Fruit fly (Drosophila melanogaster) whole organism, larva: ENCODE data around the gene CG6770.
"Not testable (repeated sequence)": the region's sequence is repeated elsewhere in the genome, so short reads cannot be mapped to it uniquely, and the experiment has no call there.

Experiments
- noc ChIP-seq: fragments of 200-800 bp; sonication (Bioruptor generic); optimal IDR thresholded peaks from 3 replicates; lab custom pipeline; 2019; ENCODE audit warnings: missing biosample characterization, mild to moderate bottlenecking, missing genetic modification characterization, moderate library complexity

CG6770 gene

DNA sequence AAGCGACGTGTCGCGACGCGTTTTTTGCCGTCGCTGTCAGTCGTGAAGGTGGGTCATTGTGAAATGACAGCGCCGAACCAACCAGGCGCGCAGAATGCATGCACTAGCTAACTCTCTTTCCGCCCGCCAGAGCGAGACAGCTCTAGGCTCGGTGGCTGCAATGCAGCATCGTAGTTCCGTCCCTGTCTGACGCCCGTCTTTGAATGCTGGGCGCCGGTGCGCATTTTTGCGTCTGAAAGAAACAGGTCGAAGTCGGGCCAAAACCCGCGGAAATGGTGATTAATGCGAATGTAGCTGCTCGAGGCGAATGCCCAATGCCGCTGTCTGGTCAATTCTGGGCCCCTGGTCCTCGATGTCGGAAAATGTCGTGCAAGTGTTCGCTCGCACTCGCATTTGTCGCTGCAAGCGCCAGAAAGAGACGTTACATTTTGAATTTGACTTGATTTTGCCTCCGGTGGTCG is 38.6 kb downstream of the CG6770 start:
- peak; percentile 80 for TF ChIP-seq noc (tag; lab: Kevin White, UChicago)

dm6 chr2L:12006397-12007330 is 39.3 kb downstream of the CG6770 start:
- TF ChIP-seq noc (tag; lab: Kevin White, UChicago): peak; percentile 96

DNA sequence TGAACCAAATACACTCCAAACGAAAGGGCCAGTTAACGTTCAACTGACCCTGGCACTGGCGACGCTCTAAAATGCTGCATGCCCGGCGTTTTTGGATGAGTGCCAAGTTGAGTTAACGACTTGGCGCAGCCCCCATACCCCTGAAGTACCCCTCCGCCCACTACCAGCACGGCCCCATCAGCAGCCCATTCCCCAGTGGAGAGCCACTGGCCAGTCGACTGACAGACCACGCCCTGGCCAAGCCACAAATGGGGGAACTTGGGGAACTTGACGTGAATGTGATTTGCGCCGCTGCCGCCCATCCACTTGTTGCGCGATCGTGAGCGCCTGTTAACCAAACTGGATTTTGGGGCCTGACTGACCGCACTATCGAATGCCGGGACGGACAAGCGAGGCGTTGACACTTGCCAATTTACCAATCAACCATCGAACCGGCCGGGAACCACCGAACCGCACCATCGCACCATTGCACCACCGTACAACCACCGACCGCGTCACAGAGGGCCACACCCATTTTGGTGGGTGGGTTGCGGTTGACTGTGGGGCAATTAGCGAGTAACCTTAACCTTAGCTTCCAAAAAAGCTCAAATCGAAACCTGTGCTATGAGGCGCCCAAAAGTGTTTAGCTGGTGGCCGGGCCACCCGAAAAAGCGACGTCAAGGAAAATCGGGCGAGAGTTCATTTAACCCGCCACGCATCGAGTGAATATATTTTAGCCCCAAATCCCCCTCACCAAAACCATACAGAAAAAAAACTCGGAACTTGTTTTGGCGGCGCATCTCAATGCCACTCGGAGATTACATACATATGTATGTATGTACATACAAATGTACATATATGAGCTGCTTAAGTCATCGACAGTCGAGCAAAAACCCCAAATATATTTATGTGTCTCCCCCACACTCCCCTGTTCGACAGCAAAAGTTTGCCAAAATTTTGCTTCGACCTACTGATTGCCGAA is 40.2 kb downstream of the CG6770 start:
- peak; percentile 3 for TF ChIP-seq noc (tag; lab: Kevin White, UChicago)

- TF ChIP-seq noc (tag; lab: Kevin White, UChicago): peak; percentile 42
These were observed 41.5 kb downstream of the CG6770 start for dm6 chr2L:12004211-12004979.

DNA sequence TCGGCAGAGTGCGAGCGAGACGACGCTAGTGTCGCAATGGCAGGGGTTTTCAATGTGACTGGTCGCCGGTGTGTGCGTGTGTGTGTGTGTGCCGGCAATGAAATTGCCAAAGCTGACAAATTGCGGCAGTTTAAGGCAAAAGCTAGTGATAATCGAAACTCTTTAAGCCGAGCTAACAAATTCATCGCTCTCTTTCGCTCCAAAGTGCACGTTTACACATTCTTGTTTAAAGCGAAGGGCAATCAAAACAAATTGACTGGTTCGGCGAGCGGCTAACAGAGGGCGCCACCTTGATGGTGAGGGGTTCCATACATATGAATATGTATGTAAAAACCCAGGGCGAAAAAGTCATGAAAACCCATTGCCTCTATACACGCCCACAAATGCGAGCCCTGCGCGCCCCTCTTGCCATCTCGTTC is 42.1 kb downstream of the CG6770 start:
- peak; percentile 78 for TF ChIP-seq noc (tag; lab: Kevin White, UChicago)

DNA sequence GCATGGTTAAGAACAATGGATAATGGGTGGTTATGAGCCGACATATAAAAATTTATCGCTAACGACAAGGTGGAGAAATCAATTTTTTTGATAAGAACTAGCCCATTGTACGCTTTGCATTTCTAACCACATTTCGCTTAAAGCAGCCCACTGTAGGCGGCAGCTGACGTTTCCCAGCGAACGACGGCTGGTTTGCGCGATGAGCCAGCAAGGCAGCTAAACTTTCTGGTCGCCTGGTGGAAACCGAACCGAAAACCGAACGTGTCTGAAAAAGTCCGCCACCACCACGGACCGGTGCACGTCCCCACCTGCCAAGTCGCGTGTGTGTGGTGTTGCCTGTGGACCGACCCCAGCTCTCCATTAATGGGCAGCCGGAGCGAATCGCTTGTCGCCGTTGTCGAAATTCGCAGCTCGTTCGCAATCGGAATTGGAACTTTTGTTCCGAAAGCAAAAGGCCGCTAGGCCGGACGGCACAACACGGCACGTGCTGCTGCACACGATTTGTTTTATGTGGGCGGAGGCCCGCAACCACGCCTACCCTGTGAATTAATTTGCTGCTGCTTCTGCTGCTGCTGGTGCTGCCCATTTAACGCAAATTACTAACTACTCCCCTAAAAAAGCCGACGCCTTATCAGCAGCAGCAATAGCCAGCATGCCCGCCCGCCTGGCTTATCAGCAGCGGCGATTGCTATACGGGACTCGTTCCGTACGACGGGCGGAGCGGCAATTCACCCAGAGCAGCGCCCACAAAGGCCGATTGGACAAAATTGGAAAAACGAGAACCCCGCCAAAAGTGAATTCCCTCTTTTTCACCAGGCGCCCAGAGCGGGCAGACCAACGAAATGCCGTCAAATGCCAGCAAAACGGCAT is 42.8 kb downstream of the CG6770 start:
- TF ChIP-seq noc (tag; lab: Kevin White, UChicago): peak; percentile 60

- TF ChIP-seq noc (tag; lab: Kevin White, UChicago): peak; percentile 36
These were observed 43.9 kb downstream of the CG6770 start, which contains the start of gene Hacd1 for dm6 chr2L:12002051-12002450. Hacd1 (minus strand) TSS chr2L:12002266.

- TF ChIP-seq noc (tag; lab: Kevin White, UChicago): no peak
These were observed 44.8 kb downstream of the CG6770 start for dm6 chr2L:12001132-12001531.

dm6 chr2L:11999240-11999704 is 46.6 kb downstream of the CG6770 start, which contains the start of the genes CG18787 and Nfs1:
CG18787 (minus strand) TSS chr2L:11999340.
Nfs1 (plus strand) TSS chr2L:11999654.
- not testable (repeated sequence) for TF ChIP-seq noc (tag; lab: Kevin White, UChicago)

- TF ChIP-seq noc (tag; lab: Kevin White, UChicago): not testable (repeated sequence)
These were observed 49.4 kb downstream of the CG6770 start, which contains the start of gene Ada1-1 for dm6 chr2L:11996509-11996908. Ada1-1 (plus strand) TSS chr2L:11996809.
